Worm (Caenorhabditis elegans) whole organism, late embryonic: ENCODE data around the gene ugt-43.

Experiments
- C08G9.2 ChIP-seq: sonication (generic microtip); optimal IDR thresholded peaks from 2 replicates; lab custom pipeline; 2016; ENCODE audit warnings: mild to moderate bottlenecking, missing genetic modification characterization, moderate library complexity, missing compliant biosample characterization
- C38D4.7 ChIP-seq: fragments of 200-800 bp; sonication (Bioruptor generic); optimal IDR thresholded peaks from 2 replicates; lab custom pipeline; 2018; ENCODE audit warnings: mild to moderate bottlenecking, missing genetic modification characterization, moderate library complexity, missing compliant biosample characterization
- K02D7.2 ChIP-seq: sonication (generic microtip); optimal IDR thresholded peaks from 2 replicates; lab custom pipeline; 2017; ENCODE audit warnings: mild to moderate bottlenecking, missing genetic modification characterization, missing compliant biosample characterization
- K09A11.1 ChIP-seq: sonication (generic microtip); optimal IDR thresholded peaks from 2 replicates; lab custom pipeline; 2017; ENCODE audit warnings: antibody characterized with exemption, mild to moderate bottlenecking, missing genetic modification characterization, missing compliant biosample characterization; ENCODE audit not compliant: insufficient read depth
- ceh-14 ChIP-seq: sonication (generic microtip); optimal IDR thresholded peaks from 2 replicates; lab custom pipeline; 2016; ENCODE audit warnings: missing genotype, missing genetic modification characterization, missing compliant biosample characterization
- ceh-2 ChIP-seq: sonication (generic microtip); optimal IDR thresholded peaks from 2 replicates; lab custom pipeline; 2016; ENCODE audit warnings: missing genotype, missing genetic modification characterization, missing compliant biosample characterization
- ceh-24 ChIP-seq: sonication (generic microtip); optimal IDR thresholded peaks from 2 replicates; lab custom pipeline; 2016; ENCODE audit warnings: mild to moderate bottlenecking, missing genetic modification characterization, missing compliant biosample characterization
- ceh-30 ChIP-seq: fragments of 150-350 bp; optimal IDR thresholded peaks from 2 replicates; lab custom pipeline; 2014; ENCODE audit warnings: missing biosample characterization, missing genetic modification characterization
- ceh-31 ChIP-seq: sonication (generic microtip); optimal IDR thresholded peaks from 2 replicates; lab custom pipeline; 2016; ENCODE audit warnings: missing genetic modification characterization, missing compliant biosample characterization
- ceh-34 ChIP-seq: sonication (generic microtip); optimal IDR thresholded peaks from 2 replicates; lab custom pipeline; 2016; ENCODE audit warnings: mild to moderate bottlenecking, missing genetic modification characterization, missing compliant biosample characterization
- ceh-48 ChIP-seq: sonication (generic microtip); optimal IDR thresholded peaks from 2 replicates; lab custom pipeline; 2016; ENCODE audit warnings: missing genetic modification characterization, inconsistent platforms, missing compliant biosample characterization
- ceh-6 ChIP-seq: fragments of 200-800 bp; sonication (Bioruptor generic); optimal IDR thresholded peaks from 2 replicates; lab custom pipeline; 2018; ENCODE audit warnings: mild to moderate bottlenecking, missing genetic modification characterization, missing compliant biosample characterization
- ceh-9 ChIP-seq: sonication (generic microtip); optimal IDR thresholded peaks from 2 replicates; lab custom pipeline; 2016; ENCODE audit warnings: mild to moderate bottlenecking, missing genetic modification characterization, inconsistent platforms, missing compliant biosample characterization
- dmd-4 ChIP-seq: sonication (generic microtip); optimal IDR thresholded peaks from 2 replicates; lab custom pipeline; 2016; ENCODE audit warnings: borderline replicate concordance, missing genetic modification characterization, missing compliant biosample characterization
- elt-2 ChIP-seq: sonication (generic microtip); optimal IDR thresholded peaks from 2 replicates; lab custom pipeline; 2016; ENCODE audit warnings: missing genetic modification reagents, missing genetic modification characterization, missing compliant biosample characterization
- eyg-1 ChIP-seq: sonication (generic microtip); optimal IDR thresholded peaks from 2 replicates; lab custom pipeline; 2016; ENCODE audit warnings: missing genotype, missing genetic modification characterization, missing compliant biosample characterization
- fkh-10 ChIP-seq: fragments of 150-350 bp; optimal IDR thresholded peaks from 2 replicates; lab custom pipeline; 2014; ENCODE audit warnings: missing biosample characterization, missing genetic modification reagents, missing genetic modification characterization
- gmeb-2 ChIP-seq: sonication (generic microtip); optimal IDR thresholded peaks from 2 replicates; lab custom pipeline; 2016; ENCODE audit warnings: missing genetic modification characterization, inconsistent platforms, missing compliant biosample characterization
- hlh-6 ChIP-seq: sonication (generic microtip); optimal IDR thresholded peaks from 2 replicates; lab custom pipeline; 2016; ENCODE audit warnings: missing genotype, missing genetic modification characterization, missing compliant biosample characterization
- hlh-8 ChIP-seq: sonication (generic microtip); optimal IDR thresholded peaks from 2 replicates; lab custom pipeline; 2016; ENCODE audit warnings: missing genotype, missing genetic modification characterization, missing compliant biosample characterization
- lim-6 ChIP-seq: sonication (generic microtip); optimal IDR thresholded peaks from 2 replicates; lab custom pipeline; 2016; ENCODE audit warnings: missing genetic modification characterization, missing compliant biosample characterization
- lin-11 ChIP-seq: fragments of 200-800 bp; sonication (Bioruptor generic); optimal IDR thresholded peaks from 2 replicates; lab custom pipeline; 2018; ENCODE audit warnings: mild to moderate bottlenecking, missing genetic modification characterization, missing compliant biosample characterization
- madf-2 ChIP-seq: sonication (generic microtip); optimal IDR thresholded peaks from 2 replicates; lab custom pipeline; 2017; ENCODE audit warnings: missing genetic modification characterization, missing compliant biosample characterization
- mec-3 ChIP-seq: sonication (generic microtip); optimal IDR thresholded peaks from 2 replicates; lab custom pipeline; 2016; ENCODE audit warnings: borderline replicate concordance, missing genetic modification characterization, missing compliant biosample characterization
- nfya-1 ChIP-seq: sonication (generic microtip); optimal IDR thresholded peaks from 2 replicates; lab custom pipeline; 2017; ENCODE audit warnings: missing genetic modification characterization, mild to moderate bottlenecking, missing compliant biosample characterization, antibody characterized with exemption, moderate library complexity
- npax-4 ChIP-seq: sonication (generic microtip); optimal IDR thresholded peaks from 2 replicates; lab custom pipeline; 2016; ENCODE audit warnings: missing genetic modification characterization, missing compliant biosample characterization
- odd-2 ChIP-seq: sonication (generic microtip); optimal IDR thresholded peaks from 2 replicates; lab custom pipeline; 2017; ENCODE audit warnings: antibody characterized with exemption, mild to moderate bottlenecking, missing genetic modification characterization, missing compliant biosample characterization
- pag-3 ChIP-seq: sonication (generic microtip); optimal IDR thresholded peaks from 2 replicates; lab custom pipeline; 2016; ENCODE audit warnings: missing compliant biosample characterization, missing genetic modification characterization, borderline replicate concordance
- pax-1 ChIP-seq: fragments of 150-350 bp; optimal IDR thresholded peaks from 2 replicates; lab custom pipeline; 2014; ENCODE audit warnings: missing biosample characterization, missing genetic modification characterization
- pha-2 ChIP-seq: sonication (generic microtip); optimal IDR thresholded peaks from 2 replicates; lab custom pipeline; 2017; ENCODE audit warnings: mild to moderate bottlenecking, missing genetic modification characterization, missing compliant biosample characterization
- pha-4 ChIP-seq: fragments of 150-350 bp; optimal IDR thresholded peaks from 2 replicates; lab custom pipeline; 2018; ENCODE audit warnings: missing biosample characterization, missing genetic modification reagents, missing genetic modification characterization
- rnt-1 ChIP-seq: sonication (generic microtip); optimal IDR thresholded peaks from 2 replicates; lab custom pipeline; 2016; ENCODE audit warnings: missing genetic modification characterization, missing compliant biosample characterization
- sox-2 ChIP-seq: fragments of 200-800 bp; sonication (Bioruptor generic); IDR thresholded peaks from 2 replicates; pipeline ENCODE4 v1.3.6; 2022; ENCODE audit warnings: missing genetic modification reagents, missing genetic modification characterization, missing compliant biosample characterization
- sox-4 ChIP-seq: sonication (generic microtip); optimal IDR thresholded peaks from 2 replicates; lab custom pipeline; 2017; ENCODE audit warnings: mild to moderate bottlenecking, missing genetic modification characterization, inconsistent platforms, missing compliant biosample characterization
- syd-9 ChIP-seq: sonication (generic microtip); optimal IDR thresholded peaks from 2 replicates; lab custom pipeline; 2016; ENCODE audit warnings: mild to moderate bottlenecking, missing genetic modification characterization, moderate library complexity, missing compliant biosample characterization
- tbx-7 ChIP-seq: sonication (generic microtip); optimal IDR thresholded peaks from 2 replicates; lab custom pipeline; 2016; ENCODE audit warnings: missing genotype, missing genetic modification characterization, missing compliant biosample characterization
- ttx-3 ChIP-seq: sonication (generic microtip); optimal IDR thresholded peaks from 2 replicates; lab custom pipeline; 2016; ENCODE audit warnings: missing genetic modification reagents, missing genetic modification characterization, missing compliant biosample characterization
- unc-42 ChIP-seq: sonication (generic microtip); optimal IDR thresholded peaks from 2 replicates; lab custom pipeline; 2016; ENCODE audit warnings: missing genotype, missing genetic modification characterization, missing compliant biosample characterization
- unc-55 ChIP-seq: sonication (generic microtip); optimal IDR thresholded peaks from 2 replicates; lab custom pipeline; 2017; ENCODE audit warnings: missing biosample characterization, missing genetic modification reagents, missing genetic modification characterization
- unc-86 ChIP-seq: sonication (generic microtip); optimal IDR thresholded peaks from 2 replicates; lab custom pipeline; 2016; ENCODE audit warnings: missing genetic modification characterization, missing compliant biosample characterization
- ztf-16 ChIP-seq: sonication (generic microtip); optimal IDR thresholded peaks from 2 replicates; lab custom pipeline; 2017; ENCODE audit warnings: missing genetic modification characterization, missing compliant biosample characterization

ugt-43 gene

DNA sequence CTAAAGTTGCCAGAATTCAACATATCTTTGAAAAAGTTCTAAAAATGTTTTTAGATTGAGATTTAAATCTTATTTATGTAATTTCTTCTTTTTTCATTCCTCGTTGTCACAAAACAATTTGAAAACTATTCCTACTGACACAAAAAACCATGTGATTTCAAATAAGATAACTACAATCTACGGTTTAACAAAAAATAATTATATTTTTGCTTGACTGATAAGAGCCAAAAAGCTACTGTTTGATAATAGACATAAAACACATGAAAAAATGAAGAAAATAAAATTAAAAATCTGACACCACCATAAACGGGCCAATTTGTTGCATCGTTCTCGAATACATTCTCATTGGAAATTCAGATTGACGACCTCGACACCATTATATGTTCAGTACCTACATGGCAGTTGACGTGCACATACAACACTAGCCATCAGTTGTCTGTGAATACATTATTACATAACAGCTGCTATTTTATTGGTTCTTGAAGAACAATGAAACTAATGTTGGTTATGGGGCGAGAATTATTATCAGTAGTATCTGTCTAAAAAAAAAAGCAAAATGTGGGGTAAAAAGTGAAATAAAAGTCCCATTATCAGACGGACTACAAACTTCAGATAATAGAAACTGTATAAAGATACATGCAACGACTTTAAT is at the start of gene ugt-43:
Gene ugt-43 (plus strand): TSS at position 602 of the 652 bp plus-strand sequence.
- no peak for TF ChIP-seq ttx-3
- peak; percentile 5 for TF ChIP-seq elt-2

DNA sequence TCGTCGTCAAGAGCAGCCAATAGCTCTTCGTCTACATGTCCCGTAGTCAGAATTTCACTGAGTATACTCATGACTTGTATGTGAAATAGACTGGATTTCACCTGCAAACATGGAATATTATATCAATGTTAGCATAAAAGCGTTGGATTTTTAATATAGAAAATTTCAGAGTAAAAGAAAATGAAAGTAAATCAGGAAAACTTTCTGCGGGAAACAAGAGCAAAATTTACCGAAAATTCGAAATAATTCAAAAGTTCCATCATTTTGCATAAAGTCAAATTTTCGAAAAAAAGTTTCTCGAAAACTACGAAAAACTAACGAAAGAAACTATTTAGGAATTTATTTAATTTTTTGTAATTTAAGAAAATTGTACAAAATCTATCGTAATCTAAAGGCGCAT is 46.6 kb upstream of the ugt-43 start, which contains the start of gene F13B12.6:
Gene F13B12.6 (minus strand): TSS at position 101 of the 400 bp plus-strand sequence.
- no peak for TF ChIP-seq unc-42
- no peak for TF ChIP-seq elt-2
- no peak for TF ChIP-seq mec-3
- no peak for TF ChIP-seq odd-2 (tag; lab: Kevin White, UChicago)
- TF ChIP-seq ceh-31 (tag; lab: Kevin White, UChicago): no peak
- TF ChIP-seq sox-4 (tag; lab: Kevin White, UChicago): no peak
- no peak for TF ChIP-seq tbx-7
- TF ChIP-seq lim-6 (tag; lab: Kevin White, UChicago): no peak
- TF ChIP-seq ceh-34 (tag; lab: Kevin White, UChicago): no peak
- no peak for TF ChIP-seq ceh-6 (GFP tag; lab: Kevin White, UChicago)
- TF ChIP-seq gmeb-2 (tag; lab: Kevin White, UChicago): no peak
- TF ChIP-seq npax-4 (tag; lab: Kevin White, UChicago): no peak
- no peak for TF ChIP-seq lin-11

DNA sequence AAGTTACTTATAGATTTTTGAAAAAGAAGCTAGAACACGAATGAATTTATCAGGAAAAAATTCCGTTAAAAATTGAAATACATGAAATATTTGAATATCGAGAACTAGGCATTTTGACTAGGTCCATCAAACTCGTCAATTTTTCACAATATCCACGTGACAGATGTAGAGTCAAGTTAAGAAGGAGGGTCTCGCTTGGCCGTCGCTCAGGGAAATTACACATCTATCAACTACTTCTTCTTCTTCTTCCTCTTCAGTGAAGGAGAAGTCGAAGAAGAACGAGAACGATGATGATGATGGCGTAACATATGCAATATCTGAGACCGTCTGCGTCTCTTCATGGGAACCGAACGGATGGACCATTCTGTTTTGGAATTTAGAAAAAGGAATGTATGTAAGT is 44.5 kb upstream of the ugt-43 start:
- TF ChIP-seq ceh-31 (tag; lab: Kevin White, UChicago) (no peak), unc-55 (GFP tag; lab: Kevin White, UChicago) (peak; percentile 84)
- TF ChIP-seq, all 69 proteins: peak for 1

DNA sequence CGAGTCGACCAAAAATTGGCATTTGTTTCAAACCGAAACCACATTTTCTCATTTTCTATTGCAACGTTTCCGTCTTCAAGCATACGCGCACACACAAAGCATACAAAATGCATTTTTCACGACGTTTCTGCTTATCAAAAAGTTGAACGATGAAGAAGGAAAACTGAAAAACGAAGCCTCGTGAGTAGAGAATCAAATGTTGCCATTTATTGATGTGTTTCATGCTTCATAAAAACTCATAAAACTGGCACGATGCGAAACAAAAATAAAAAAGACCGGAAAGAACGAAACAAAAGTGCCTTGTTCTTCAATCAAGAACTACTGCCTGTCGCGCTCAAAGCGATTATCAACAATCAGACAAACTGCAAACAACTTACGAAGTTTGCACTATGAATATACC is 43.9 kb upstream of the ugt-43 start:
- TF ChIP-seq pax-1 (tag; lab: Kevin White, UChicago) (no peak), ceh-2 (no peak), fkh-10 (GFP tag; lab: Kevin White, UChicago) (no peak), eyg-1 (no peak), pag-3 (tag; lab: Kevin White, UChicago) (no peak), ceh-24 (no peak), K02D7.2 (tag; lab: Kevin White, UChicago) (no peak), hlh-8 (tag; lab: Kevin White, UChicago) (no peak), ceh-14 (tag; lab: Kevin White, UChicago) (no peak), unc-86 (tag; lab: Kevin White, UChicago) (no peak), ceh-31 (tag; lab: Kevin White, UChicago) (no peak)

DNA sequence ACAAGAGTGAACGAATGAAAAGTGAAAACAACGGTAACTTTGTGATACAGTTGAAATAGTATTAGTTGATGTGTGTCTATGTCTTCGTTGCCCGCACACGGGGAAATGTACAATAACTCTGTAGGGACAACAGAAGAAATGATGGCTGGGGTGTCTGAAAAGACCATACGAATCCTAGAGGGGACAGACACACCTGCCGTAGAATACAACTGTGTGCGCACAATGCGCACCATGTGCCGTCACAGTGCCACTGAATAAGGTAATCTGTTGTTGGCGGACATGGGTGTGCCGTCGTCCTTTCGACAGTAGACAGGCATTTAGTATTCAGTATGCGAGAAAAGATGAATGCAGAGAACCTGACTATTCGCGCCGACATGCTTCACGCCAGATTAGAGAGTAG is 43.1 kb upstream of the ugt-43 start:
- no peak for TF ChIP-seq ceh-6 (GFP tag; lab: Kevin White, UChicago)
- TF ChIP-seq syd-9: no peak
- no peak for TF ChIP-seq tbx-7
- no peak for TF ChIP-seq lin-11
- no peak for TF ChIP-seq ceh-9
- no peak for TF ChIP-seq sox-2 (GFP tag; lab: Robert Waterston, UW)
- TF ChIP-seq ceh-30 (tag; lab: Kevin White, UChicago): no peak
- TF ChIP-seq K09A11.1 (tag; lab: Kevin White, UChicago): no peak
- TF ChIP-seq ceh-31 (tag; lab: Kevin White, UChicago): no peak
- TF ChIP-seq C08G9.2 (tag; lab: Kevin White, UChicago): no peak
- no peak for TF ChIP-seq pag-3 (tag; lab: Kevin White, UChicago)

DNA sequence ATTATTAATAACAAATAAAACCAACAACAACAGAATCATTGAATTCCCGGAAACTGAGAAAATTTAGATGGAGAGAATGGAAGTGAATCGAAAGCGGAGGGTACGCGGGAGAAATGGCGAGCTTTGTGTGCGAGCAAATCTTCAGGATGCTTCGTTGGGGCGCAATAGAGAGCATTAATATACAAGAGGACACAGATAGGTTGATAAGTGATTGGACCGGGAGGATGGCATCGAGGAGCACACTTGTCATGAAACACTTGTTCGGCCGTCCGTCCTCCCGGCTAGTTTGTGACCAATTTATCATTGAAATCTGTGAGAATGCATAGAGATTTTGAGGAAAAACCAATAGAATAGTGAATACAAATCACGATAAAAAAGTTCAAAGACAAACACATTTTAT is 42.2 kb upstream of the ugt-43 start:
- TF ChIP-seq ztf-16 (tag; lab: Kevin White, UChicago) (no peak), dmd-4 (tag; lab: Kevin White, UChicago) (no peak), rnt-1 (tag; lab: Kevin White, UChicago) (peak; percentile 12), hlh-8 (tag; lab: Kevin White, UChicago) (no peak), ceh-48 (no peak), pag-3 (tag; lab: Kevin White, UChicago) (no peak), C38D4.7 (no peak), pha-4 (tag; lab: Kevin White, UChicago) (no peak), hlh-6 (tag; lab: Kevin White, UChicago) (no peak), ceh-9 (no peak), pha-2 (tag; lab: Kevin White, UChicago) (no peak), nfya-1 (tag; lab: Kevin White, UChicago) (peak; percentile 9), madf-2 (tag; lab: Kevin White, UChicago) (no peak)
